Worm (Caenorhabditis elegans) whole organism, late embryonic: Measurements from ENCODE around the gene sdz-7.

Experiments
- K02D7.2 ChIP-seq: sonication (generic microtip); optimal IDR thresholded peaks from 2 replicates; lab custom pipeline; 2017; ENCODE audit warnings: mild to moderate bottlenecking, missing genetic modification characterization, missing compliant biosample characterization
- T23F11.4 ChIP-seq: fragments of 200-800 bp; sonication (Bioruptor generic); optimal IDR thresholded peaks from 2 replicates; lab custom pipeline; 2018; ENCODE audit warnings: mild to moderate bottlenecking, missing genetic modification characterization, missing compliant biosample characterization
- Y22D7AL.16 ChIP-seq: sonication (generic microtip); optimal IDR thresholded peaks from 2 replicates; lab custom pipeline; 2016; ENCODE audit warnings: missing genetic modification characterization, missing compliant biosample characterization
- ceh-14 ChIP-seq: sonication (generic microtip); optimal IDR thresholded peaks from 2 replicates; lab custom pipeline; 2016; ENCODE audit warnings: missing genotype, missing genetic modification characterization, missing compliant biosample characterization
- ceh-18 ChIP-seq: sonication (generic microtip); optimal IDR thresholded peaks from 2 replicates; lab custom pipeline; 2016; ENCODE audit warnings: missing genetic modification characterization, missing compliant biosample characterization
- ceh-19 ChIP-seq: fragments of 200-800 bp; sonication (Bioruptor generic); optimal IDR thresholded peaks from 2 replicates; lab custom pipeline; 2018; ENCODE audit warnings: mild to moderate bottlenecking, missing genetic modification characterization, missing compliant biosample characterization
- ceh-2 ChIP-seq: sonication (generic microtip); optimal IDR thresholded peaks from 2 replicates; lab custom pipeline; 2016; ENCODE audit warnings: missing genotype, missing genetic modification characterization, missing compliant biosample characterization
- ceh-22 ChIP-seq: sonication (generic microtip); optimal IDR thresholded peaks from 2 replicates; lab custom pipeline; 2017; ENCODE audit warnings: missing biosample characterization, missing genetic modification characterization
- ceh-24 ChIP-seq: sonication (generic microtip); optimal IDR thresholded peaks from 2 replicates; lab custom pipeline; 2016; ENCODE audit warnings: mild to moderate bottlenecking, missing genetic modification characterization, missing compliant biosample characterization
- ceh-48 ChIP-seq: sonication (generic microtip); optimal IDR thresholded peaks from 2 replicates; lab custom pipeline; 2016; ENCODE audit warnings: missing genetic modification characterization, inconsistent platforms, missing compliant biosample characterization
- ceh-6 ChIP-seq: fragments of 200-800 bp; sonication (Bioruptor generic); optimal IDR thresholded peaks from 2 replicates; lab custom pipeline; 2018; ENCODE audit warnings: mild to moderate bottlenecking, missing genetic modification characterization, missing compliant biosample characterization
- che-1 ChIP-seq: sonication (generic microtip); optimal IDR thresholded peaks from 2 replicates; lab custom pipeline; 2016; ENCODE audit warnings: mild to moderate bottlenecking, missing genetic modification characterization, missing compliant biosample characterization
- dve-1 ChIP-seq: sonication (generic microtip); optimal IDR thresholded peaks from 2 replicates; lab custom pipeline; 2017; ENCODE audit warnings: antibody characterized with exemption, mild to moderate bottlenecking, missing genetic modification characterization, missing compliant biosample characterization
- ets-4 ChIP-seq: sonication (generic microtip); optimal IDR thresholded peaks from 2 replicates; lab custom pipeline; 2016; ENCODE audit warnings: missing genetic modification characterization, missing compliant biosample characterization
- eyg-1 ChIP-seq: sonication (generic microtip); optimal IDR thresholded peaks from 2 replicates; lab custom pipeline; 2016; ENCODE audit warnings: missing genotype, missing genetic modification characterization, missing compliant biosample characterization
- fax-1 ChIP-seq: sonication (generic microtip); optimal IDR thresholded peaks from 2 replicates; lab custom pipeline; 2016; ENCODE audit warnings: missing genotype, missing genetic modification characterization, missing compliant biosample characterization
- fkh-6 ChIP-seq: sonication (generic microtip); optimal IDR thresholded peaks from 2 replicates; lab custom pipeline; 2016; ENCODE audit warnings: missing genetic modification characterization, missing compliant biosample characterization
- gmeb-2 ChIP-seq: sonication (generic microtip); optimal IDR thresholded peaks from 2 replicates; lab custom pipeline; 2016; ENCODE audit warnings: missing genetic modification characterization, inconsistent platforms, missing compliant biosample characterization
- hlh-13 ChIP-seq: fragments of 200-800 bp; sonication (Bioruptor generic); optimal IDR thresholded peaks from 2 replicates; lab custom pipeline; 2018; ENCODE audit warnings: mild to moderate bottlenecking, missing genetic modification characterization, missing compliant biosample characterization
- hlh-30 ChIP-seq: sonication (generic microtip); optimal IDR thresholded peaks from 2 replicates; lab custom pipeline; 2017; ENCODE audit warnings: antibody characterized with exemption, missing genetic modification characterization, missing compliant biosample characterization; ENCODE audit not compliant: insufficient read depth
- hlh-6 ChIP-seq: sonication (generic microtip); optimal IDR thresholded peaks from 2 replicates; lab custom pipeline; 2016; ENCODE audit warnings: missing genotype, missing genetic modification characterization, missing compliant biosample characterization
- hlh-8 ChIP-seq: sonication (generic microtip); optimal IDR thresholded peaks from 2 replicates; lab custom pipeline; 2016; ENCODE audit warnings: missing genotype, missing genetic modification characterization, missing compliant biosample characterization
- lin-11 ChIP-seq: fragments of 200-800 bp; sonication (Bioruptor generic); optimal IDR thresholded peaks from 2 replicates; lab custom pipeline; 2018; ENCODE audit warnings: mild to moderate bottlenecking, missing genetic modification characterization, missing compliant biosample characterization
- mec-3 ChIP-seq: sonication (generic microtip); optimal IDR thresholded peaks from 2 replicates; lab custom pipeline; 2016; ENCODE audit warnings: borderline replicate concordance, missing genetic modification characterization, missing compliant biosample characterization
- nfya-1 ChIP-seq: sonication (generic microtip); optimal IDR thresholded peaks from 2 replicates; lab custom pipeline; 2017; ENCODE audit warnings: missing genetic modification characterization, mild to moderate bottlenecking, missing compliant biosample characterization, antibody characterized with exemption, moderate library complexity
- npax-4 ChIP-seq: sonication (generic microtip); optimal IDR thresholded peaks from 2 replicates; lab custom pipeline; 2016; ENCODE audit warnings: missing genetic modification characterization, missing compliant biosample characterization
- odd-2 ChIP-seq: sonication (generic microtip); optimal IDR thresholded peaks from 2 replicates; lab custom pipeline; 2017; ENCODE audit warnings: antibody characterized with exemption, mild to moderate bottlenecking, missing genetic modification characterization, missing compliant biosample characterization
- pag-3 ChIP-seq: sonication (generic microtip); optimal IDR thresholded peaks from 2 replicates; lab custom pipeline; 2016; ENCODE audit warnings: missing compliant biosample characterization, missing genetic modification characterization, borderline replicate concordance
- pha-4 ChIP-seq: fragments of 150-350 bp; optimal IDR thresholded peaks from 2 replicates; lab custom pipeline; 2018; ENCODE audit warnings: missing biosample characterization, missing genetic modification reagents, missing genetic modification characterization
- pros-1 ChIP-seq: fragments of 150-350 bp; optimal IDR thresholded peaks from 2 replicates; lab custom pipeline; 2014; ENCODE audit warnings: missing biosample characterization, missing genetic modification reagents, missing genetic modification characterization
- ref-2 ChIP-seq: sonication (generic microtip); optimal IDR thresholded peaks from 2 replicates; lab custom pipeline; 2016; ENCODE audit warnings: missing genetic modification characterization, missing compliant biosample characterization
- syd-9 ChIP-seq: sonication (generic microtip); optimal IDR thresholded peaks from 2 replicates; lab custom pipeline; 2016; ENCODE audit warnings: mild to moderate bottlenecking, missing genetic modification characterization, moderate library complexity, missing compliant biosample characterization
- tbx-2 ChIP-seq: sonication (generic microtip); optimal IDR thresholded peaks from 2 replicates; lab custom pipeline; 2016; ENCODE audit warnings: missing genetic modification characterization, missing compliant biosample characterization
- ttx-3 ChIP-seq: sonication (generic microtip); optimal IDR thresholded peaks from 2 replicates; lab custom pipeline; 2016; ENCODE audit warnings: missing genetic modification reagents, missing genetic modification characterization, missing compliant biosample characterization
- unc-3 ChIP-seq, 2 experiments: fragments of 200-800 bp in 1 of 2; sonication (Bioruptor generic) in 1 of 2; sonication (generic microtip) in 1 of 2; conservative IDR thresholded peaks in 1 of 2; optimal IDR thresholded peaks in 1 of 2; 2 replicates each; pipeline versions ENCODE4 v1.3.6 to Lab custom; 2016 to 2022; ENCODE audit warnings: missing compliant biosample characterization in 2 of 2, missing genetic modification characterization in 2 of 2, missing genetic modification reagents in 1 of 2
- unc-86 ChIP-seq: sonication (generic microtip); optimal IDR thresholded peaks from 2 replicates; lab custom pipeline; 2016; ENCODE audit warnings: missing genetic modification characterization, missing compliant biosample characterization

Gene sdz-7

DNA sequence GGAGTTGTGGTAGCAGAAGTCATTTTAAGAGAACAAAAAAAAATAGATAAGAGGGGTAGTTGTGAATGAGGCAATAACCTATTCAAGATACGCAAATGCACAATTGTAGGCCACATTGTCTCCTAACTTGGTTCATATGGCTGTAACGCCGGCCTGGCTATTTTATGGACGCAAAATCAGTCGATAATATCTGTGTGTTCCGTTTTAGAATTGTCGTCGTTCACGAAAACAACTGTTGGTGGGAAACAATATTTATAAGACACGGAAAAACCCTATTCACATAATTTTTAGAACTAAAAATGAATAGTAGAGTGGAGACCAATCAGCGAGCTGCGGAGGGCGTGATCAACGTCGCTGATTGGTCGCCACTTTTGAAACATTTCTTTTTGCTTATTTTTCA lies at the start of gene sdz-7:
sdz-7 (minus strand) TSS at position 101 of the 400 bp plus-strand sequence.
- TF ChIP-seq hlh-30 (tag; lab: Kevin White, UChicago) (no peak), nfya-1 (tag; lab: Kevin White, UChicago) (peak; percentile 43), Y22D7AL.16 (tag; lab: Kevin White, UChicago) (no peak)

DNA sequence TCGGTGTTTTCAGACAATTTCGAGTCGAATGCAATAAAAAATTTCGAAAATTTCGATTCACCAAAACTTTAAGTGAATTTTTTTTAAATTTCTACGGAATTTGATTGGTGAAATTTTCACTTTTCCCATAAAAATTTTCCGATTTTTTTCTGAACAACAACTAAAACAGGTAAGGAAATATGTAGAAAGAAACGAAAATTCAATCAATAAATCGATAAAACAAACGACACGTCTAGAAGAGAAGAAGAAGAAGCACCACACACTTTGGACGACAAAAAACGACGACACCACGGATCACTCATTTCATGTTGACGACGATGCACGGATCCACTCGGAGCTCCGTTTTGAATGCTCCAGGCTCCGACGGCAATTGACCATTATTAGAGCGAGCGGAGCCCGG lies 44.9 kb upstream of the sdz-7 start:
- TF ChIP-seq hlh-8 (tag; lab: Kevin White, UChicago): no peak
- no peak for TF ChIP-seq pag-3 (tag; lab: Kevin White, UChicago)
- TF ChIP-seq ceh-18 (tag; lab: Kevin White, UChicago): no peak
- no peak for TF ChIP-seq gmeb-2 (tag; lab: Kevin White, UChicago)
- TF ChIP-seq pros-1: no peak
- no peak for TF ChIP-seq ceh-2
- TF ChIP-seq hlh-13 (GFP tag; lab: Kevin White, UChicago): no peak
- no peak for TF ChIP-seq ceh-24
- TF ChIP-seq npax-4: no peak
- no peak for TF ChIP-seq ceh-14 (tag; lab: Kevin White, UChicago)
- no peak for TF ChIP-seq K02D7.2 (tag; lab: Kevin White, UChicago)
- no peak for TF ChIP-seq unc-3 (GFP tag; conservative IDR thresholded peaks at IDR 0.05; lab: Robert Waterston, UW)
- TF ChIP-seq unc-3 (tag; optimal IDR thresholded peaks at IDR 0.05; lab: Kevin White, UChicago): no peak

DNA sequence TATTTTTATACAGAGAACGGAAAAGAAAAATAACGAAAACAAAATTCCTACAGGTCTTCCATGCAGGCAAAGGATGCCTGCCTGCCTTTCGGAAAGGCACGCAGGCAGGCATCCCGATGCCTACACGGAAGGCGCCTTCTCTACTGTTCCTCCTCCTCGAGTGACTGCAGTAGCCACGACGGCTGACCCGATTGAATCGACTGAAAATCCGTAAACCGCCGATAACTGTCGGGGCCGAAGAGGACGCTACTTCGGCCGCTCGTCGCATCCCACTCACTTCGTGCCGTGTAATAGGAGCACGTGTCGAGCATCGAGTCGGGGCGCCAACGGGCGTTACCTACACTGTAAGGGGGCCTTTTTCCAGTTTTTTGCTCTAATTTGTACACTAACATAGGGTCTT lies 42.8 kb upstream of the sdz-7 start:
- TF ChIP-seq lin-11 (tag; lab: Kevin White, UChicago) (no peak), ceh-24 (no peak), unc-3 (GFP tag; conservative IDR thresholded peaks at IDR 0.05; lab: Robert Waterston, UW) (no peak), unc-3 (tag; optimal IDR thresholded peaks at IDR 0.05; lab: Kevin White, UChicago) (no peak), T23F11.4 (GFP tag; lab: Kevin White, UChicago) (no peak), ttx-3 (tag; lab: Kevin White, UChicago) (no peak), ets-4 (tag; lab: Kevin White, UChicago) (no peak), che-1 (tag; lab: Kevin White, UChicago) (no peak), hlh-30 (tag; lab: Kevin White, UChicago) (no peak), syd-9 (no peak), ceh-18 (tag; lab: Kevin White, UChicago) (no peak), unc-86 (tag; lab: Kevin White, UChicago) (no peak)

DNA sequence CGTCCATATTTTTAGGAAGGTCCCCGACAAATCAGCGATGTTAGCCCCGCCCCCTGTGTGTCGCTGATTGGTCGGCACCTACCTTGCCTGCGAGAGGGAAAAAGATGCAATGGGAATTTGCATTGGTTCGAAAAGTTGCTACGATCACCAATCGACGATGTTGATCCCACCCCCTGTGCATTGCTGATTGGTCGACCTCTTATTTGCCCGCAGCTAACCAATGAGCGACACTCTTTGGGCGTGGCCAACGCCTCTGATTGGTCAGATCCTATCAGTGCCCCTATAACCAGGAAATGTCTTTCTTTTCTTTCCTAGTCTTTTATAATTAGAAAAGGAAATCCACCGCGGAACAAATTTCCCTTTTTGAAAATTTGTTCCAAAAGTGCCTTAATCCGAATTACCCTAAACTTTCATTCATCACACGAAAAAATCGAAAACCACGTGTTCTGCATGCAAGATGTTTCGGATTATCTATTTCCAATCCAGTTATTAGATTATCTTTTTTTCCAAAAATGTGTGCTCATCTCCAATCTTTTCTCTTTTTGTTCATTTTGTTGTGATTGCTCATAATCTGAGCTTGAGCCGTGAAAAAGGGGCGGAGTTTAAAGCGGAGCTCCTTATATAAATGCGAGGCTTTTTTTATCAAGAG lies 40.3 kb upstream of the sdz-7 start:
- TF ChIP-seq nfya-1 (tag; lab: Kevin White, UChicago) (peak; percentile 92), dve-1 (tag; lab: Kevin White, UChicago) (no peak)

DNA sequence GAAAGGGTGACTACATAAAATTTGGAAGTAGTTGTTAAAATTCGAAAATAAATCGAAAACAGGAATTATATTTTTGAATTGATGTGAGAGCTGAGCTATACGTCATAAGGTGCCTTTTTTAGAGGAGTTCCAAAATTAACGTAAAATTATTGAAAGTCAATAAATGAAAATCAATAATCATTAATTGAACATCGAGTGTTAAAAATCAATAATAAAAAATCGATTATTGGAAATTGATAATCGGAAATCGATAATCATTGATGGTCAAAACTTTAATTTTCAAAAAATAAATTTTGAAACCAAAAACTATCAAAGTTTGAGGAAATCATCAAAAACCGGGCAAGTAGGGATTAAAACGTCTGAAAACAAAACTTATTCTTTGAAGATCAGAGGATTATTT lies 35.9 kb upstream of the sdz-7 start:
- TF ChIP-seq ref-2 (no peak), hlh-13 (GFP tag; lab: Kevin White, UChicago) (no peak)

DNA sequence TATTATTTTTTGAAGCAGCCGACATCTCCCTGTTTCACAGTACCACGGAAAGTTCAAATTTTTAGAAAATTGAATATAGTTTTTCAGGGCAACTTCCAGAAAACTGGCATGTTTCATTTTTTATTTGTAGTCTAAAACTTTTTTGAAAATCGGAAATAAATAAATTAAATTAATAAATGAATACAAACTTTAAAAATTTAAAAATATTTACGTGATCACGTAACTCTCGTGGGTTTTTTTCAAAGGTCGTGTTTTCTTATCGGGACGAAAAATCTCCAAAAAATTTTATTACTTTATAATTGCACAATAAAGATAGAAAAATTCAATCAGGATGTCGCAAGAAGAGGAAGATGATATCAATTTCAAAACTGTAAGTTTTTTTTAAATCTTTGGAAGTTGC lies 33.9 kb upstream of the sdz-7 start, which contains the start of gene F53C3.1:
F53C3.1 (plus strand) TSS at position 301 of the 400 bp plus-strand sequence.
- TF ChIP-seq pag-3 (tag; lab: Kevin White, UChicago) (no peak), lin-11 (tag; lab: Kevin White, UChicago) (no peak), ceh-18 (tag; lab: Kevin White, UChicago) (no peak), ceh-19 (GFP tag; lab: Kevin White, UChicago) (no peak), eyg-1 (tag; lab: Kevin White, UChicago) (no peak), tbx-2 (tag; lab: Kevin White, UChicago) (no peak), unc-3 (GFP tag; conservative IDR thresholded peaks at IDR 0.05; lab: Robert Waterston, UW) (no peak), unc-3 (tag; optimal IDR thresholded peaks at IDR 0.05; lab: Kevin White, UChicago) (no peak), pha-4 (tag; lab: Kevin White, UChicago) (no peak), ceh-22 (tag; lab: Kevin White, UChicago) (no peak), fax-1 (tag; lab: Kevin White, UChicago) (no peak), mec-3 (tag; lab: Kevin White, UChicago) (no peak), fkh-6 (tag; lab: Kevin White, UChicago) (no peak), ceh-48 (tag; lab: Kevin White, UChicago) (no peak), ceh-6 (GFP tag; lab: Kevin White, UChicago) (no peak), hlh-6 (tag; lab: Kevin White, UChicago) (no peak), ceh-14 (tag; lab: Kevin White, UChicago) (no peak), odd-2 (tag; lab: Kevin White, UChicago) (no peak)
